Fruit fly (Drosophila melanogaster): ENCODE measurements around the gene NP15.6.
A peak's percentile ranks its signal among the peaks of the same experiment; 100 is the strongest.

NP15.6 gene

DNA sequence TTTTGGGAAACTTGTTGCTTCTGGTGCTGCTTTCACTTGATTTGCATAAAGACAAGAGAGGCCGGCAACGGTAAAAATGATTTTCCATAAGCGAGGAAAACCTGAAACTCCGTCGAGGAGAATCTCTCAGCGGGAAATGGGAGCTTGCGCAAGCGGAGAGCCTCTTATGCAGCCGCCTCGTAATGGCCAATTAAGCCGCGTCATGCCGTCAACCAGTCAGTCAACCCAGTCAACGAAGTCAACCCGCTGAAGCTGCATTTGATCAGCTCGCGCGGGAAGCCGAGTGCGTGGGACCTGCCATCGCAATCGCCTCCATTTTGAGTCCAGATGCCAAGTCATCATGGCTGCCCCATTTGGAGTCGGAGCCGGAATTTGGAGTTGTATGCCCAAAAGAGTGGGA is 34.0 kb upstream of the NP15.6 start:
- TF ChIP-seq tj (GFP tag; optimal IDR thresholded peaks at IDR 0.05) (no peak), CG14711 (tag; optimal IDR thresholded peaks at IDR 0.05) (no peak), CG7045 (GFP tag; optimal IDR thresholded peaks at IDR 0.05) (no peak), toe (GFP tag; optimal IDR thresholded peaks at IDR 0.05) (no peak), pad (GFP tag; optimal IDR thresholded peaks at IDR 0.05) (no peak), CG12768 (GFP tag; optimal IDR thresholded peaks at IDR 0.05) (no peak), CG1620 (GFP tag; optimal IDR thresholded peaks at IDR 0.05) (no peak), cic (GFP tag; optimal IDR thresholded peaks at IDR 0.05) (no peak), cnc (optimal IDR thresholded peaks at IDR 0.05) (no peak), CG7101 (tag; optimal IDR thresholded peaks at IDR 0.05) (no peak), kay (GFP tag; ENCODE audit: borderline replicate concordance) (no peak), ovo (GFP tag; optimal IDR thresholded peaks at IDR 0.05) (no peak), CG33017 (tag; optimal IDR thresholded peaks at IDR 0.05) (no peak), Crg-1 (GFP tag; optimal IDR thresholded peaks at IDR 0.05) (no peak)

DNA sequence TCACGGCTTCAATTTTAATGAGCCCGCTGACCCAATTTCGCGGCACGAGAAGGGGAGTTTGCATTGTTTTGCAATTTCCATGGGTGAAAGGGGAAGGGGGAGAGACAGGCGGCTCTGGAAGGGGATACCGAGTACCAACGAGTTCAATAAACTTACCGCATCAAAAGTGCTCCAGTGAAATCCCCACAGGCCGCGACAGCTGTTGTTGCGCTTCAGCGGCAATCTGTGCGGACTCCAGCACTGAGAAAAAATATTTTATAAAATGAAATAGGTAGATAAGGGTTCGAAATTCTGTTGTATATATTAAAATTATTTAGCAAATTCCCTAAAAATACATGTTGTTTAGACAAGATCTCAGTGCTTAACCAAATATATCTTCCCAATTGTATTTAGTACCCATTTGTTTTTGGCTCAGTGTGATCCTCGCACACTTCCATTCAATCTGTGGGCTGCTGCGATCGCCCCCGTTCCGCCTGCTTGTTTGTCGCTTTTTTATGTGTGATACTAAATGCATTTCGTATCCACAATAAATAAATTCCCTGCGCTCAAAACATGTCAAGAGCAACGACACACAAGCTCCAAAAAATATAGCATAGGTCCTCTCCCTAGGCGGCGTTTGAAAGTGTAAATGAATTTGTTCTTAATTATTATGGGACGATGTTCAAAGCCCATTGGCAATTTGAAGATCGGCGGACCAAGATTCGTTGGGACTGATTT is 31.5 kb upstream of the NP15.6 start:
- TF ChIP-seq kay (GFP tag; ENCODE audit: borderline replicate concordance) (peak; percentile 18), bab1 (GFP tag; optimal IDR thresholded peaks at IDR 0.05) (no peak), CG11617 (GFP tag; optimal IDR thresholded peaks at IDR 0.05) (no peak), pad (GFP tag; optimal IDR thresholded peaks at IDR 0.05) (no peak), Mnt (GFP tag; optimal IDR thresholded peaks at IDR 0.05) (no peak)

DNA sequence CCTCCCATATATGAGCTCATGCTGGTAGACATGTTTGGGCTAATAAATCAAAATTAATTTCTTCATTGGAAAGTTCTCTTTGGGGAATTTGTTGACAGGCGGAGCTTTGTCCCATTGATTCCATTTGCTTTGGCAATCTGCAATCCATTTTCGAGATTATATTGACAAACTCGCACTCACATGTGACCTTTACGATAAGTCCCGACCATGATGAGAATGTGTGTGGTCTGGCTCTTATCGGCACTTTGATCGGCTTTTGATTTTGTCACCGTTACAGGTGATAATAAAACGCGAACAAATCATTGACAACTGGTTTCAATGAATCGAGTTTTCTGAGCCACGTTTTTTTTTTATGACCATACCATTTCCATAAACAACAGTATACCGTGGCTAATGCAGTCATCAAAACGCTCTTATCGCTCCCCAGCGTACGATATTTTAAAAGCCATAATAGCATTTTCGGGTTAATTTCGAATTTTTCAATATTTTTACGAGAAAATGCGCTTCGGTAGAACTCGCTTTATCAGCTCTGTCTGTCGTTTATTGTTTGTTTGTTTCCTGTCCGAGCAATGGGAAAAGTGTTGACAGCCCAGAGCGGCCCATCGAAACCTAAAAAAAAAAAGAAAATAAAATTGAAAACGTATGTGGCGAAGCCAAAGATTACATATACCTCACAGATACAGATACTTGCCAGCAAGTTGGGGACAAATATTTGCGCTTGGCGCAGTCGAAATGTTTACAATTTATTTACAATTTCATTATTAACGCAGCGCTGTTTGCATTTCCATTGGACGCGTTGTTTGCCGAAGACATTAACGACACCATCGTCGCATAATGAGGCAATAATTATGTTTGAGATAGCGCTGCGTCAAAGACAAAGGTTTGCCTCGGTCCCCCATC is 29.5 kb upstream of the NP15.6 start:
- TF ChIP-seq CG7101 (tag; optimal IDR thresholded peaks at IDR 0.05), result peak; percentile 23
- no peak for TF ChIP-seq tj (GFP tag; optimal IDR thresholded peaks at IDR 0.05)
- TF ChIP-seq Crg-1 (GFP tag; optimal IDR thresholded peaks at IDR 0.05), result no peak
- peak; percentile 13 for TF ChIP-seq CG11617 (GFP tag; optimal IDR thresholded peaks at IDR 0.05)
- no peak for TF ChIP-seq cic (GFP tag; optimal IDR thresholded peaks at IDR 0.05)
- no peak for TF ChIP-seq cnc (optimal IDR thresholded peaks at IDR 0.05)
- peak; percentile 20 for TF ChIP-seq ovo (GFP tag; optimal IDR thresholded peaks at IDR 0.05)
- no peak for TF ChIP-seq toe (GFP tag; optimal IDR thresholded peaks at IDR 0.05)
- no peak for TF ChIP-seq CG5204 (GFP tag; optimal IDR thresholded peaks at IDR 0.05)
- no peak for TF ChIP-seq bab1 (GFP tag; optimal IDR thresholded peaks at IDR 0.05)
- no peak for TF ChIP-seq CG14711 (tag; optimal IDR thresholded peaks at IDR 0.05)
- no peak for TF ChIP-seq CG7045 (GFP tag; optimal IDR thresholded peaks at IDR 0.05)
- TF ChIP-seq pad (GFP tag; optimal IDR thresholded peaks at IDR 0.05), result no peak
- TF ChIP-seq kay (GFP tag; ENCODE audit: borderline replicate concordance), result peak; percentile 43
- no peak for TF ChIP-seq Hr96 (GFP tag; optimal IDR thresholded peaks at IDR 0.05)
- TF ChIP-seq Mnt (GFP tag; optimal IDR thresholded peaks at IDR 0.05), result no peak
- TF ChIP-seq CG33017 (tag; optimal IDR thresholded peaks at IDR 0.05), result no peak
- TF ChIP-seq Clk (GFP tag; optimal IDR thresholded peaks at IDR 0.05), result no peak
- no peak for TF ChIP-seq CG12768 (GFP tag; optimal IDR thresholded peaks at IDR 0.05)
- no peak for TF ChIP-seq CG1620 (GFP tag; optimal IDR thresholded peaks at IDR 0.05)

DNA sequence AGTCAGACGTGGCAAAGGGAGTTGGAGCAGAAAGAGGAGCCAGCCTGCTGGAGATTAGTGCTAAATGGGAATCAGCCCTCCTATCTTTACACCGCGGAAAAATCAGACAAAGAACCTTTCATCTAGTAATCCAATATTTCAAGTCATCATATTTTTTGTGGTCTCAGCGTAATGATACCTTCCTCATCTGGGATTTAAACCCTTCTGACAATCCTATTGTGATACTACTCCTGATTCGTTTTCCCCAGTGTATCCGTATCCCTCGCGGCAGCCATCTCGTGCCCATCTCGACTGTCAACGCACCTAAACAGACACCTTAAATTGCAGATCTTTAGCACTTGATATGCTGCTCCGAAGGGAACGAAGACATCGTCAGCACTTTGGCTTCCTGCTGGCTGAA is 28.8 kb upstream of the NP15.6 start:
- TF ChIP-seq CG1620 (GFP tag; optimal IDR thresholded peaks at IDR 0.05), result no peak
- TF ChIP-seq toe (GFP tag; optimal IDR thresholded peaks at IDR 0.05), result no peak
- no peak for TF ChIP-seq CG7101 (tag; optimal IDR thresholded peaks at IDR 0.05)
- no peak for TF ChIP-seq CG14711 (tag; optimal IDR thresholded peaks at IDR 0.05)
- no peak for TF ChIP-seq CG12768 (GFP tag; optimal IDR thresholded peaks at IDR 0.05)

DNA sequence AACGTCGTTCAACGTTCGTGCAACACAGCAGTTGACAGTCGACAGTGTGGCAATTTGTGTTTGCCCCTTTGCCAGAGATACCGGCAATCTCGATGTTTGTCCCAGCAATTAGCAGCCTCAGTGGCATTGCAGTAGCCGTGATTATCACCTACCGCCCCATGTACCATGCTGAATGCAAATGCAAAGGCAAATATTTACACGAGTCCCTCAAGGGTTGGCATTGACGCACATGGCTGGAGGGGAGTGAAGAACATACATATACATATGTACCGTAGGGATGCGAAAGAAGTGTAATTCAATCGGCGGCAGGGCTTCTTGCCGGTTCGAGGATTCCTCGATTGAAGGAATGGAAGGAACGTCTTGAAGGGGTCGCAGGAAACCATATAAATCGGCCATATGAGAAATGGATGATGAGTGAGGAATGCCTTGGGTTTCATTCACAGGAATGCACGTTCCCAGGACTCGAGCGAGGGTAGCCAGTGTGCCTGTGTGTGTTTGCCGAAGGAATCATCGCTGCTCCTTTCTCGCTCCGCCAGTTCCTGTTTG is 27.2 kb upstream of the NP15.6 start:
- TF ChIP-seq CG1620 (GFP tag; optimal IDR thresholded peaks at IDR 0.05), result no peak
- TF ChIP-seq CG5204 (GFP tag; optimal IDR thresholded peaks at IDR 0.05), result no peak
- TF ChIP-seq kay (GFP tag; ENCODE audit: borderline replicate concordance), result no peak
- TF ChIP-seq Mnt (GFP tag; optimal IDR thresholded peaks at IDR 0.05), result no peak
- TF ChIP-seq ovo (GFP tag; optimal IDR thresholded peaks at IDR 0.05), result no peak
- TF ChIP-seq CG14711 (tag; optimal IDR thresholded peaks at IDR 0.05), result no peak
- TF ChIP-seq CG7045 (GFP tag; optimal IDR thresholded peaks at IDR 0.05), result no peak
- TF ChIP-seq Clk (GFP tag; optimal IDR thresholded peaks at IDR 0.05), result no peak
- TF ChIP-seq CG12768 (GFP tag; optimal IDR thresholded peaks at IDR 0.05), result no peak
- no peak for TF ChIP-seq tj (GFP tag; optimal IDR thresholded peaks at IDR 0.05)
- no peak for TF ChIP-seq CG7101 (tag; optimal IDR thresholded peaks at IDR 0.05)

DNA sequence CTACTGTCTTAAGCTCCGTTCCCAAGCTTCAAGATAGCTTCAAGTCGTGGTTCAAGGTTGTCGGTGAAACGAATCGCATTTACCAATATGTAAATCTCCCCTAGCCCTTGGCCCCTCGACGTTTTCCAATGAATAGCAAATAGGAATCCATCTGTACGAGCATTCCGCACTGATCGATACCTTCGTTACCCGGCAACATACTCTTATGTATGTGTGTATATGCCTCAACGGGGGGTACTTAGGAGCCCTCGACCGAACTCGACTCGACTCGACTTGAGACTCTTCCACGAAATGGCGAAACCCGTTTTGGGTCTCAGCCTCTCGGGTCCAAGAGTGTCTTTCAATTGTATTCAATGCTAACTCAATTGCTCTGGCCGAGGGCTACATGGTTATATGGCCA is 25.5 kb upstream of the NP15.6 start:
- TF ChIP-seq CG14711 (tag; optimal IDR thresholded peaks at IDR 0.05), result no peak
- no peak for TF ChIP-seq pad (GFP tag; optimal IDR thresholded peaks at IDR 0.05)
- no peak for TF ChIP-seq Clk (GFP tag; optimal IDR thresholded peaks at IDR 0.05)
